Fruit fly (Drosophila melanogaster): Measurements from ENCODE around the gene ds.

- no peak for TF ChIP-seq EcR (GFP tag; optimal IDR thresholded peaks at IDR 0.05)
- no peak for TF ChIP-seq Pif1A (GFP tag; optimal IDR thresholded peaks at IDR 0.05)
These were observed 17.2 kb downstream of the ds start for dm6 chr2L:697608-698007.

Measured in whole organism, pupa.